Worm (Caenorhabditis elegans) whole organism, early embryonic: ENCODE measurements around the gene elo-3.

Source experiments
- B0310.2 ChIP-seq: sonication (generic microtip); optimal IDR thresholded peaks from 2 replicates; lab custom pipeline; 2016; ENCODE audit warnings: mild to moderate bottlenecking, missing genetic modification characterization, missing compliant biosample characterization
- F13C5.2 ChIP-seq: sonication (generic microtip); optimal IDR thresholded peaks from 2 replicates; lab custom pipeline; 2017; ENCODE audit warnings: mild to moderate bottlenecking, missing genetic modification characterization, inconsistent platforms, missing compliant biosample characterization
- aly-1 ChIP-seq: sonication (generic microtip); optimal IDR thresholded peaks from 2 replicates; lab custom pipeline; 2016; ENCODE audit warnings: missing genetic modification characterization, missing compliant biosample characterization
- ama-1 ChIP-seq: fragments of 150-350 bp; optimal IDR thresholded peaks from 2 replicates; lab custom pipeline; 2014
- ceh-13 ChIP-seq: fragments of 200-800 bp; sonication (Bioruptor generic); optimal IDR thresholded peaks from 2 replicates; lab custom pipeline; 2018; ENCODE audit warnings: mild to moderate bottlenecking, missing genetic modification characterization, missing compliant biosample characterization
- ceh-36 ChIP-seq: sonication (generic microtip); optimal IDR thresholded peaks from 2 replicates; lab custom pipeline; 2016; ENCODE audit warnings: missing genetic modification characterization, inconsistent platforms, missing compliant biosample characterization
- ets-7 ChIP-seq: sonication (generic microtip); optimal IDR thresholded peaks from 2 replicates; lab custom pipeline; 2016; ENCODE audit warnings: missing genotype, missing genetic modification characterization, missing compliant biosample characterization
- flt-1 ChIP-seq: fragments of 200-800 bp; sonication (Bioruptor generic); IDR thresholded peaks from 2 replicates; pipeline ENCODE4 v1.3.6; 2022; ENCODE audit warnings: missing genetic modification characterization, missing compliant biosample characterization
- hmbx-1 ChIP-seq: sonication (generic microtip); optimal IDR thresholded peaks from 2 replicates; lab custom pipeline; 2016; ENCODE audit warnings: mild to moderate bottlenecking, missing genetic modification characterization, missing compliant biosample characterization
- hmg-4 ChIP-seq: fragments of 200-800 bp; sonication (Bioruptor generic); optimal IDR thresholded peaks from 2 replicates; lab custom pipeline; 2018; ENCODE audit warnings: mild to moderate bottlenecking, missing genetic modification characterization, missing compliant biosample characterization
- hnd-1 ChIP-seq: sonication (generic microtip); optimal IDR thresholded peaks from 2 replicates; lab custom pipeline; 2016; ENCODE audit warnings: missing genetic modification characterization, missing compliant biosample characterization
- pes-1 ChIP-seq: fragments of 200-800 bp; sonication (Bioruptor generic); IDR thresholded peaks from 2 replicates; pipeline ENCODE4 v1.3.6; 2022; ENCODE audit warnings: missing genetic modification reagents, missing genetic modification characterization, missing compliant biosample characterization
- scrt-1 ChIP-seq: fragments of 200-800 bp; sonication (Bioruptor generic); IDR thresholded peaks from 2 replicates; pipeline ENCODE4 v1.3.6; 2022; ENCODE audit warnings: missing genetic modification characterization, missing compliant biosample characterization
- sea-1 ChIP-seq: fragments of 200-800 bp; sonication (Bioruptor generic); conservative IDR thresholded peaks from 2 replicates; pipeline ENCODE4 v1.3.6; 2022; ENCODE audit warnings: missing genetic modification characterization, missing compliant biosample characterization
- tbx-11 ChIP-seq: fragments of 200-800 bp; sonication (Bioruptor generic); IDR thresholded peaks from 2 replicates; pipeline ENCODE4 v1.3.6; 2022; ENCODE audit warnings: missing genetic modification characterization, missing compliant biosample characterization
- tbx-37 ChIP-seq: fragments of 200-800 bp; sonication (Bioruptor generic); conservative IDR thresholded peaks from 2 replicates; pipeline ENCODE4 v1.3.6; 2022; ENCODE audit warnings: missing genetic modification reagents, missing genetic modification characterization, missing compliant biosample characterization
- tra-4 ChIP-seq: sonication (generic microtip); optimal IDR thresholded peaks from 2 replicates; lab custom pipeline; 2017; ENCODE audit warnings: missing genetic modification characterization, missing compliant biosample characterization

Gene elo-3

DNA sequence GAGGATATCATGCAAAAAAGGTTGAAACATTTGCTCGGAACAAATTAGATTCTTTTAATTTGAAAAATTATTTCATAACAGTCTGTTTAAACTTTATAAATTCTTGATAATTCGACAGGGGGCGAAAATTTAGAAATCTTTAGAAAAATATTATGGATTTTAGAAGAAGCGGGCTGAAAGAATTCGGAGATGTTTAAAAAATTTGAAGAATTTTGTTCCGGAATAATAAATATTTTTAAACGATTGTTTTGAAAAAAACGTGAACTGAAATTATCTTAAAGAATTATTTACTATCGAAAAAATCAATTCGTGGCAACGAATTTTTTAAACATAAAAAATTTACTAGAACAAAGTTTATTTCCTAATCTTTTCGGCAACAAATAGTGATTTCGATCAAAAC is 33.8 kb upstream of the elo-3 start, which contains the start of gene R13A1.3:
TSS of gene R13A1.3 (plus strand) at position 301 of the 400 bp plus-strand sequence.
- no peak for TF ChIP-seq B0310.2

DNA sequence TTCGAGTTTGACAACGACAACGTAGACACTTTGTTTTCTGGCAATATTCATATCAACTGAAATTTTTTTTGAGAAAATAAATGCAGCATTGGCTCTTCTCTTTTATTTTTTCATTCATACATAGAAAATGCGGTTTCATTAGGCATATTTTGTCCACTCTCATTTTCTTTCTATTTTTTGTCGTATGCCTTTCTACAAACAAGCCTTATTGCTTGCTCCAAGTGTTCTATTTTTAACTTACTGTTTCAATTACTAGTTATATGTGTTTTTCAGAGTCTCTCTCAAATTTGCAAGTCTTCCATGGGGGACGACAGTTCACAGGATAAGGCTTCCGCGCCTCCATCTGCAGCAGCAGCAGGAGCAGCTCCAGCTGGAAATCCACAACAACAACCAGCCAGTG is 31.5 kb upstream of the elo-3 start, which contains the start of gene kcc-1:
TSS of gene kcc-1 (plus strand) at position 301 of the 400 bp plus-strand sequence.
- TF ChIP-seq ama-1 (no peak), ceh-13 (GFP tag; lab: Kevin White, UChicago) (no peak), sea-1 (no peak), tbx-11 (no peak)

DNA sequence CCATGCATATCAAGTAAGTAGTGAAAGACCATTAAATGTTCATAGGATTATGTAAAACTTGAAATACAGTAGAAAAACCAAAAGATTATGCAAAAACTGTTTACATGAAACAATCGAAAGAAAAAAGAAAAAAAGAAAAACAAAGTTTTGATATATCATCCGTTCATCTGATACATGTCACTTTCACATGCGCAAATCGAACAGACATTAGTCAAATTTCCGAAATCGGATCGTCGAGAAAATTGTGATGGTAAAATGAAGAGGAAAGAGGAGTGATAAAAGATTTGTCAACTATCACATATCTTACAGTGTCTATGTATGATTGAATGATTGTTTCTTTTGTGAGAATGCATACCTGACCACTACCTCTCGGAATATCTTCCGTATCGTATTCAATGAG is 28.6 kb upstream of the elo-3 start:
- TF ChIP-seq hmbx-1 (tag; lab: Kevin White, UChicago): no peak
- no peak for TF ChIP-seq tbx-37 (GFP tag; lab: Robert Waterston, UW)
- TF ChIP-seq F13C5.2: no peak
- no peak for TF ChIP-seq ceh-36 (tag; lab: Kevin White, UChicago)

DNA sequence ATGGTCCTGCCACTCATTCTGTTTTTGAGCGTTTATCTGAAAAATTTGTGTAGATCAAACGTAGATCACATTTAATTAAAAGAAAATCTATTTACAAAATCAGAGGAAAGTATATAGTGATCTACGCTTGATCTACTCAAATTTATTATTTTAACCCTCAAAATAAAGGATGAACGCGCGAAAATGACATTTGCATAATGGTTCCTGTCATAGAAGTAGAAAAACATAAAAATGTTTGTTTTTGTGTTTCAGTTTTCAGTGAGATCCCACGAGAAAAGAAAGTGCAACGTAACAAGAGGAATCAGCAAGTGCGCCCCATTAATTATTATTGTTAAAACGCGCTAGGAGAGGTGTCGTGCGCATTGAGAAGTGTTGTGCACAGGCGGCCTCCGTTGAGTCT is 26.2 kb upstream of the elo-3 start:
- TF ChIP-seq ceh-13 (GFP tag; lab: Kevin White, UChicago) (no peak), tra-4 (tag; lab: Kevin White, UChicago) (no peak), tbx-11 (no peak), flt-1 (GFP tag; lab: Robert Waterston, UW) (no peak), pes-1 (GFP tag; lab: Robert Waterston, UW) (no peak), hmg-4 (GFP tag; lab: Kevin White, UChicago) (no peak), F13C5.2 (no peak), aly-1 (tag; lab: Kevin White, UChicago) (no peak), ets-7 (tag; lab: Kevin White, UChicago) (no peak), B0310.2 (no peak), ama-1 (no peak), hmbx-1 (tag; lab: Kevin White, UChicago) (no peak), tbx-37 (GFP tag; lab: Robert Waterston, UW) (no peak), scrt-1 (GFP tag; lab: Robert Waterston, UW) (no peak), sea-1 (no peak), hnd-1 (tag; lab: Kevin White, UChicago) (no peak), ceh-36 (tag; lab: Kevin White, UChicago) (no peak)

DNA sequence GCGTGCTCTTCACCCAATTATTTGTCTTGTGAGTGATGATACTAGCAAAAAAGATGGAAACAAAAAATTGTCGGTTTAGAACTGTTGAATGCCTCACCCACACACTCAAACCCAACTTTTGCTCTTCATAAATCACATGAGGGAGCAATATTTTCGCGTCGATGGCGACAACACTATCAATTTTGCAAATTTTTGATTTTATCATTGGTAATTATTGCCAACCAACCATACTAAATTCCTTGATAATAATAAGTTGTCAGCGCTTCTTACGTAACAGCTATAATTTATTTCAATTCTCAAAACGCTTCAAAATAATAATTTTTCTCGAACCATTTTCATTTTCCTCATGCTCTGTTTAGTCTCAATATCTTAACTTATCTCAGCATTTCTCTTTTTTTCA is 24.7 kb upstream of the elo-3 start:
- TF ChIP-seq tra-4 (tag; lab: Kevin White, UChicago) (no peak), hmbx-1 (tag; lab: Kevin White, UChicago) (no peak), scrt-1 (GFP tag; lab: Robert Waterston, UW) (no peak), flt-1 (GFP tag; lab: Robert Waterston, UW) (no peak), hmg-4 (GFP tag; lab: Kevin White, UChicago) (no peak), sea-1 (no peak), tbx-11 (no peak), ama-1 (no peak), F13C5.2 (no peak), ceh-36 (tag; lab: Kevin White, UChicago) (no peak), pes-1 (GFP tag; lab: Robert Waterston, UW) (no peak), ceh-13 (GFP tag; lab: Kevin White, UChicago) (no peak), B0310.2 (no peak), hnd-1 (tag; lab: Kevin White, UChicago) (no peak), ets-7 (tag; lab: Kevin White, UChicago) (no peak), aly-1 (tag; lab: Kevin White, UChicago) (no peak)

DNA sequence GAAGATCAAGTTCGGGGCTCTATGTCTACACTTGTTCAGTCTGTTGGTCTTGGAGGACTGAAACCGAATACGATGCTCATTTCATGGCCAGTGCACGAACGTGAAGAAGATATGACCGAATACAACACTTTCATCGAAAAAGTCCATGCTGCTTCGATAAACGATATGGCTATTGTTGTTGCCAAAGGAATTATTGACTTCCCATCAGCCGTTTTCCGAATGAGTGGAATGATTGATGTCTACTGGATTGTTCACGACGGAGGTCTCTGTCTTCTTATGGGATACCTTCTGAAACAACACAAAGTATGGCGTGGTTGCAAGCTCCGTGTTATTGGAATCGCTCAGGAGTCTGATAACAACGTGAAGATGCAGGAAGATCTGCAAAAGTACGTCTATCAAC is 21.3 kb upstream of the elo-3 start:
- no peak for TF ChIP-seq aly-1 (tag; lab: Kevin White, UChicago)
- no peak for TF ChIP-seq hmg-4 (GFP tag; lab: Kevin White, UChicago)
- no peak for TF ChIP-seq hnd-1 (tag; lab: Kevin White, UChicago)
- TF ChIP-seq ama-1: no peak
- TF ChIP-seq tra-4 (tag; lab: Kevin White, UChicago): no peak
- TF ChIP-seq F13C5.2: no peak
- TF ChIP-seq tbx-37 (GFP tag; lab: Robert Waterston, UW): no peak
- TF ChIP-seq ceh-36 (tag; lab: Kevin White, UChicago): no peak
- no peak for TF ChIP-seq flt-1 (GFP tag; lab: Robert Waterston, UW)
- TF ChIP-seq tbx-11: no peak
- TF ChIP-seq sea-1: no peak
- no peak for TF ChIP-seq ets-7 (tag; lab: Kevin White, UChicago)
- no peak for TF ChIP-seq ceh-13 (GFP tag; lab: Kevin White, UChicago)
- TF ChIP-seq scrt-1 (GFP tag; lab: Robert Waterston, UW): no peak
- TF ChIP-seq pes-1 (GFP tag; lab: Robert Waterston, UW): no peak
- TF ChIP-seq B0310.2: no peak
- no peak for TF ChIP-seq hmbx-1 (tag; lab: Kevin White, UChicago)

DNA sequence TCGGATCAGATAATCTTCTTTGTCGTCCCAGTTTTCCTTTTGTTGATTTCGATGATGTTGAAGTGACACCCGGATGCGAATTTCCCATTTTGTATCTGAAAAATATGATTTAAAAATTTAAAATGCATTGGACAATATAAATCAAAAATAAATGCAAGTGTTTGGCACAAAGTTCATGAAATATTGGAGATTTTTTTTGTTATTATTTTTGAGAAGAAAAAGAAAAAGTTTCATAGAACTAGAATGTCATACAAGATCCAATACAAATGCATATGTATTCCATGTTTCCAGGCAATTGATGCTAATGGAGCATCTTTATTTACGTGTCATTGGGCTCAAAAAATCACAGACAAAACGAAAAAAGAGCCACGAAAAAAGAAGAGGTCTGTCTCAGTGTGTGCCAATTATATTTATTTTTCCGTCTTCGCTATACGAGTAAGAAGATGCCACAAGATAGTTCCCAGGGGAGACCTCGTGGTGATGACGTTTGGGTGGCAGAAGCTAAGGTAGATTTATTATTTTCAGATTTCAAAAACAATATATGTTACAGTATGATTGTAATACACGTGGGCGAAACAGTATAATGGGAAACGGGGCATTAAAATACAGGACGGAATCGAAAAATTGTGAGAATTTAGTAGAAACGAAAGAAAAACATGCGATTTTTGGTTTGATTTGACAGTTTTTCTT is 18.0 kb upstream of the elo-3 start, which contains the start of the genes glb-23 and R13A1.1:
TSS of gene glb-23 (minus strand) at position 101 of the 690 bp plus-strand sequence.
TSS of gene R13A1.1 (plus strand) at position 640 of the 690 bp plus-strand sequence.
- TF ChIP-seq ceh-36 (tag; lab: Kevin White, UChicago) (no peak), ama-1 (no peak)

DNA sequence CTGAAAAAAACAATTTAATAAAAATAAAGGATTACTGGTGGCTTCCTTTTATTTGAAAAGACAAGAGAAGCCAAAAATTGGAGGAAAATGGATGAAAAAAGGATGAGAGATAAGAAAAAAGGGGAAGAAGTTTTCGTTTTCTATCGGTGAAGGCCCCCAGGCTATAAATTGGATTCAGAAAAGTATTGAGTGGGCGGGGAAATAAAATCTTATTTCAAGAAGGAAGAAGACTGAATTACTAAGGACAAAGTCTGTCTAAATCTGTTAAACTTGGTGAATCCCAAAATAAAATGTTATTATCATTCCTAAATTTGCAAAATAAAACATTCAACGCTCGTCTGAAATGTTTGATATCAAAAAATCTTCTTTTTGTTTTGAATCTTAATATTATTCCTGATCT is 15.4 kb upstream of the elo-3 start:
- TF ChIP-seq scrt-1 (GFP tag; lab: Robert Waterston, UW) (no peak), sea-1 (no peak), pes-1 (GFP tag; lab: Robert Waterston, UW) (no peak), hnd-1 (tag; lab: Kevin White, UChicago) (no peak)
